Worm (Caenorhabditis elegans) whole organism, midembryonic: ENCODE measurements around the gene nlp-17.

Experiments used
- T22C8.4 ChIP-seq: fragments of 200-800 bp; sonication (Bioruptor generic); IDR thresholded peaks from 2 replicates; pipeline ENCODE4 v1.3.6; 2022; ENCODE audit warnings: missing genetic modification characterization, missing compliant biosample characterization
- cog-1 ChIP-seq: sonication (generic microtip); optimal IDR thresholded peaks from 2 replicates; lab custom pipeline; 2016; ENCODE audit warnings: missing genetic modification characterization, missing compliant biosample characterization
- flt-1 ChIP-seq: fragments of 200-800 bp; sonication (Bioruptor generic); IDR thresholded peaks from 2 replicates; pipeline ENCODE4 v1.3.6; 2022; ENCODE audit warnings: missing genetic modification characterization, missing compliant biosample characterization
- klf-2 ChIP-seq: fragments of 200-800 bp; sonication (Bioruptor generic); conservative IDR thresholded peaks from 2 replicates; pipeline ENCODE4 v1.3.6; 2022; ENCODE audit warnings: missing genetic modification reagents, missing genetic modification characterization, missing compliant biosample characterization
- med-1 ChIP-seq: sonication (generic microtip); optimal IDR thresholded peaks from 2 replicates; lab custom pipeline; 2017; ENCODE audit warnings: missing genetic modification characterization, mild to moderate bottlenecking, missing compliant biosample characterization, antibody characterized with exemption, missing genetic modification reagents; ENCODE audit not compliant: insufficient read depth
- ref-1 ChIP-seq: fragments of 200-800 bp; sonication (Bioruptor generic); conservative IDR thresholded peaks from 2 replicates; pipeline ENCODE4 v1.3.6; 2022; ENCODE audit warnings: missing genetic modification reagents, missing genetic modification characterization, missing compliant biosample characterization
- tab-1 ChIP-seq: fragments of 200-800 bp; sonication (Bioruptor generic); IDR thresholded peaks from 2 replicates; pipeline ENCODE4 v1.3.6; 2022; ENCODE audit warnings: missing genetic modification characterization, missing compliant biosample characterization
- ztf-23 ChIP-seq: fragments of 200-800 bp; sonication (Bioruptor generic); IDR thresholded peaks from 2 replicates; pipeline ENCODE4 v1.3.6; 2022; ENCODE audit warnings: missing genetic modification reagents, missing genetic modification characterization, missing compliant biosample characterization
- ztf-29 ChIP-seq: fragments of 200-800 bp; sonication (Bioruptor generic); IDR thresholded peaks from 2 replicates; pipeline ENCODE4 v1.3.6; 2022; ENCODE audit warnings: missing genetic modification reagents, missing genetic modification characterization, missing compliant biosample characterization

The nlp-17 gene

ce11 chrIV:13505662-13506061 lies at the start of gene nlp-17:
Gene nlp-17 (minus strand): TSS chrIV:13505762.
- TF ChIP-seq T22C8.4 (GFP tag; lab: Robert Waterston, UW) (no peak), ref-1 (GFP tag; lab: Robert Waterston, UW) (no peak), ztf-23 (GFP tag; lab: Robert Waterston, UW) (no peak), ztf-29 (GFP tag; lab: Robert Waterston, UW) (no peak), flt-1 (no peak), cog-1 (tag; lab: Kevin White, UChicago) (no peak), klf-2 (no peak)

- TF ChIP-seq ref-1 (GFP tag; lab: Robert Waterston, UW), result no peak
- no peak for TF ChIP-seq cog-1 (tag; lab: Kevin White, UChicago)
- no peak for TF ChIP-seq ztf-23 (GFP tag; lab: Robert Waterston, UW)
- TF ChIP-seq T22C8.4 (GFP tag; lab: Robert Waterston, UW), result no peak
- no peak for TF ChIP-seq flt-1
- no peak for TF ChIP-seq klf-2
- no peak for TF ChIP-seq ztf-29 (GFP tag; lab: Robert Waterston, UW)
- no peak for TF ChIP-seq med-1 (GFP tag; lab: Kevin White, UChicago)
- no peak for TF ChIP-seq tab-1 (GFP tag; lab: Robert Waterston, UW)
These were observed 48.8 kb upstream of the nlp-17 start for ce11 chrIV:13554350-13554749.

- TF ChIP-seq ref-1 (GFP tag; lab: Robert Waterston, UW) (no peak), flt-1 (no peak), cog-1 (tag; lab: Kevin White, UChicago) (no peak), tab-1 (GFP tag; lab: Robert Waterston, UW) (no peak), ztf-29 (GFP tag; lab: Robert Waterston, UW) (no peak), med-1 (GFP tag; lab: Kevin White, UChicago) (no peak), T22C8.4 (GFP tag; lab: Robert Waterston, UW) (no peak), ztf-23 (GFP tag; lab: Robert Waterston, UW) (no peak), klf-2 (no peak)
These were observed 43.8 kb upstream of the nlp-17 start for ce11 chrIV:13549350-13549749.

ce11 chrIV:13548188-13548587 lies 42.6 kb upstream of the nlp-17 start, which contains the start of gene F52G2.3:
Gene F52G2.3 (minus strand): TSS chrIV:13548230.
- TF ChIP-seq cog-1 (tag; lab: Kevin White, UChicago) (no peak), ztf-29 (GFP tag; lab: Robert Waterston, UW) (no peak), flt-1 (no peak), T22C8.4 (GFP tag; lab: Robert Waterston, UW) (no peak), ref-1 (GFP tag; lab: Robert Waterston, UW) (no peak), tab-1 (GFP tag; lab: Robert Waterston, UW) (no peak), klf-2 (no peak), med-1 (GFP tag; lab: Kevin White, UChicago) (no peak)

- no peak for TF ChIP-seq ztf-23 (GFP tag; lab: Robert Waterston, UW)
- TF ChIP-seq tab-1 (GFP tag; lab: Robert Waterston, UW), result no peak
- TF ChIP-seq cog-1 (tag; lab: Kevin White, UChicago), result no peak
- TF ChIP-seq flt-1, result no peak
- TF ChIP-seq T22C8.4 (GFP tag; lab: Robert Waterston, UW), result no peak
- no peak for TF ChIP-seq med-1 (GFP tag; lab: Kevin White, UChicago)
- TF ChIP-seq klf-2, result no peak
- no peak for TF ChIP-seq ztf-29 (GFP tag; lab: Robert Waterston, UW)
- no peak for TF ChIP-seq ref-1 (GFP tag; lab: Robert Waterston, UW)
These were observed 34.6 kb upstream of the nlp-17 start, which contains the start of gene rsd-2 for ce11 chrIV:13540165-13540564. Gene rsd-2 (minus strand): TSS chrIV:13540265.

- no peak for TF ChIP-seq T22C8.4 (GFP tag; lab: Robert Waterston, UW)
These were observed 33.3 kb upstream of the nlp-17 start for ce11 chrIV:13538901-13539300.

- TF ChIP-seq ref-1 (GFP tag; lab: Robert Waterston, UW) (no peak), T22C8.4 (GFP tag; lab: Robert Waterston, UW) (no peak), flt-1 (no peak), ztf-23 (GFP tag; lab: Robert Waterston, UW) (no peak), med-1 (GFP tag; lab: Kevin White, UChicago) (no peak), cog-1 (tag; lab: Kevin White, UChicago) (no peak), ztf-29 (GFP tag; lab: Robert Waterston, UW) (no peak), klf-2 (no peak), tab-1 (GFP tag; lab: Robert Waterston, UW) (no peak)
These were observed 19.7 kb upstream of the nlp-17 start for ce11 chrIV:13525223-13525622.

ce11 chrIV:13521785-13522184 lies 16.2 kb upstream of the nlp-17 start, which contains the start of gene dcap-2:
Gene dcap-2 (minus strand): TSS chrIV:13521870.
- TF ChIP-seq T22C8.4 (GFP tag; lab: Robert Waterston, UW) (peak; percentile 50), tab-1 (GFP tag; lab: Robert Waterston, UW) (no peak)

ce11 chrIV:13513010-13513409 lies 7.4 kb upstream of the nlp-17 start:
- TF ChIP-seq ztf-23 (GFP tag; lab: Robert Waterston, UW) (no peak), T22C8.4 (GFP tag; lab: Robert Waterston, UW) (no peak), klf-2 (no peak), ztf-29 (GFP tag; lab: Robert Waterston, UW) (no peak), ref-1 (GFP tag; lab: Robert Waterston, UW) (no peak), tab-1 (GFP tag; lab: Robert Waterston, UW) (no peak), med-1 (GFP tag; lab: Kevin White, UChicago) (no peak), cog-1 (tag; lab: Kevin White, UChicago) (no peak), flt-1 (no peak)

- TF ChIP-seq ztf-23 (GFP tag; lab: Robert Waterston, UW), result no peak
- no peak for TF ChIP-seq flt-1
- no peak for TF ChIP-seq tab-1 (GFP tag; lab: Robert Waterston, UW)
- no peak for TF ChIP-seq ref-1 (GFP tag; lab: Robert Waterston, UW)
These were observed 6.6 kb upstream of the nlp-17 start, which contains the start of gene puf-3 for ce11 chrIV:13512112-13512569. Gene puf-3 (minus strand): TSS chrIV:13512162.
